Fruit fly (Drosophila melanogaster) whole organism, embryonic: ENCODE data around the gene Veneno.
A peak's percentile ranks its signal among the peaks of the same experiment; 100 is the strongest.

ENCODE experiments used
- Bdp1 ChIP-seq: fragments of 200-800 bp; sonication (Bioruptor generic); optimal IDR thresholded peaks from 3 replicates; lab custom pipeline; 2016; ENCODE audit warnings: missing biosample characterization, missing genetic modification characterization
- CG10147 ChIP-seq: fragments of 200-800 bp; sonication (Bioruptor generic); optimal IDR thresholded peaks from 2 replicates; lab custom pipeline; 2019; ENCODE audit warnings: missing biosample characterization, mild to moderate bottlenecking, missing genetic modification characterization, moderate library complexity
- CG10209 ChIP-seq: fragments of 200-800 bp; sonication (Bioruptor generic); optimal IDR thresholded peaks from 3 replicates; lab custom pipeline; 2017; ENCODE audit warnings: missing biosample characterization, mild to moderate bottlenecking, missing genetic modification characterization, missing genetic modification reagents
- CG1024 ChIP-seq: fragments of 200-800 bp; sonication (Bioruptor generic); IDR thresholded peaks from 2 replicates; pipeline ENCODE4 v1.3.6; 2022; ENCODE audit warnings: missing biosample characterization, missing genetic modification characterization
- CG11456 ChIP-seq: fragments of 200-800 bp; sonication (Bioruptor generic); IDR thresholded peaks from 3 replicates; pipeline ENCODE4 v1.3.6; 2022; ENCODE audit warnings: missing biosample characterization, missing genetic modification characterization
- CG12744 ChIP-seq: fragments of 200-800 bp; sonication (Bioruptor generic); optimal IDR thresholded peaks from 2 replicates; lab custom pipeline; 2016; ENCODE audit warnings: missing biosample characterization, missing genetic modification characterization
- CG14050 ChIP-seq: fragments of 200-800 bp; sonication (Bioruptor generic); IDR thresholded peaks from 3 replicates; pipeline ENCODE4 v1.3.6; 2022; ENCODE audit warnings: missing biosample characterization, missing genetic modification characterization
- CG14860 ChIP-seq: fragments of 200-800 bp; sonication (Bioruptor generic); IDR thresholded peaks from 3 replicates; pipeline ENCODE4 v1.3.6; 2022; ENCODE audit warnings: missing biosample characterization, missing genetic modification characterization; ENCODE audit not compliant: partially characterized antibody
- CG1529 ChIP-seq: fragments of 200-800 bp; sonication (Bioruptor generic); optimal IDR thresholded peaks from 3 replicates; lab custom pipeline; 2018; ENCODE audit warnings: missing biosample characterization, missing genetic modification characterization
- CG15514 ChIP-seq: fragments of 200-800 bp; sonication (Bioruptor generic); optimal IDR thresholded peaks from 3 replicates; lab custom pipeline; 2017; ENCODE audit warnings: missing biosample characterization, missing genetic modification characterization, mild to moderate bottlenecking, moderate library complexity, missing genetic modification reagents
- CG16815 ChIP-seq: fragments of 200-800 bp; sonication (Bioruptor generic); optimal IDR thresholded peaks from 3 replicates; lab custom pipeline; 2017; ENCODE audit warnings: missing biosample characterization, mild to moderate bottlenecking, missing genetic modification characterization
- CG16863 ChIP-seq: fragments of 200-800 bp; sonication (Bioruptor generic); optimal IDR thresholded peaks from 3 replicates; lab custom pipeline; 2016; ENCODE audit warnings: missing biosample characterization, missing genetic modification characterization
- CG17385 ChIP-seq: fragments of 200-800 bp; sonication (Bioruptor generic); optimal IDR thresholded peaks from 3 replicates; lab custom pipeline; 2018; ENCODE audit warnings: missing biosample characterization, mild to moderate bottlenecking, missing genetic modification characterization
- CG17912 ChIP-seq: fragments of 200-800 bp; sonication (Bioruptor generic); optimal IDR thresholded peaks from 2 replicates; lab custom pipeline; 2018; ENCODE audit warnings: missing biosample characterization, mild to moderate bottlenecking, missing genetic modification characterization
- CG2875 ChIP-seq: fragments of 200-800 bp; sonication (Bioruptor generic); optimal IDR thresholded peaks from 2 replicates; lab custom pipeline; 2017; ENCODE audit warnings: missing biosample characterization, mild to moderate bottlenecking, missing genetic modification characterization, missing genetic modification reagents
- CG3065 ChIP-seq: fragments of 200-800 bp; sonication (Bioruptor generic); optimal IDR thresholded peaks from 2 replicates; lab custom pipeline; 2016; ENCODE audit warnings: missing biosample characterization, missing genetic modification characterization
- CG31441 ChIP-seq: fragments of 200-800 bp; sonication (Bioruptor generic); IDR thresholded peaks from 2 replicates; pipeline ENCODE4 v1.3.6; 2022; ENCODE audit warnings: missing biosample characterization, missing genetic modification characterization
- CG3838 ChIP-seq: fragments of 200-800 bp; sonication (Bioruptor generic); optimal IDR thresholded peaks from 3 replicates; lab custom pipeline; 2016; ENCODE audit warnings: missing biosample characterization, missing genetic modification characterization
- CG43689 ChIP-seq: fragments of 200-800 bp; sonication (Bioruptor generic); IDR thresholded peaks from 2 replicates; pipeline ENCODE4 v1.3.6; 2022; ENCODE audit warnings: missing biosample characterization, missing genetic modification characterization
- CG6689 ChIP-seq: fragments of 200-800 bp; sonication (Bioruptor generic); IDR thresholded peaks from 2 replicates; pipeline ENCODE4 v1.3.6; 2022; ENCODE audit warnings: missing biosample characterization, missing genetic modification characterization
- CG7357 ChIP-seq: fragments of 200-800 bp; sonication (Bioruptor generic); IDR thresholded peaks from 3 replicates; pipeline ENCODE4 v1.3.6; 2022; ENCODE audit warnings: missing biosample characterization, missing genetic modification characterization
- CG7928 ChIP-seq: fragments of 200-800 bp; sonication (Bioruptor generic); optimal IDR thresholded peaks from 2 replicates; lab custom pipeline; 2017; ENCODE audit warnings: missing biosample characterization, mild to moderate bottlenecking, missing genetic modification characterization
- CG8478 ChIP-seq: fragments of >200 bp; optimal IDR thresholded peaks from 2 replicates; lab custom pipeline; 2018
- CG9876 ChIP-seq: fragments of 200-800 bp; sonication (Bioruptor generic); optimal IDR thresholded peaks from 2 replicates; lab custom pipeline; 2016; ENCODE audit warnings: missing biosample characterization, missing genetic modification characterization
- Chrac-16 ChIP-seq: fragments of 200-800 bp; sonication (Bioruptor generic); optimal IDR thresholded peaks from 3 replicates; lab custom pipeline; 2016; ENCODE audit warnings: missing biosample characterization, missing genetic modification characterization
- Doc3 ChIP-seq: fragments of 200-800 bp; sonication (Bioruptor generic); IDR thresholded peaks from 3 replicates; pipeline ENCODE4 v1.3.6; 2022; ENCODE audit warnings: missing biosample characterization, missing genetic modification characterization; ENCODE audit not compliant: partially characterized antibody
- Elba2 ChIP-seq: fragments of 200-800 bp; sonication (Bioruptor generic); optimal IDR thresholded peaks from 3 replicates; lab custom pipeline; 2016; ENCODE audit warnings: missing biosample characterization, missing genetic modification characterization
- Ets65A ChIP-seq: fragments of 200-800 bp; sonication (Bioruptor generic); peaks from one replicate; lab custom pipeline; 2016; ENCODE audit warnings: missing biosample characterization, missing genetic modification characterization
- NK7.1 ChIP-seq: fragments of 200-800 bp; sonication (Bioruptor generic); optimal IDR thresholded peaks from 3 replicates; lab custom pipeline; 2016; ENCODE audit warnings: missing biosample characterization, missing genetic modification characterization
- PHDP ChIP-seq: fragments of 200-800 bp; sonication (Bioruptor generic); optimal IDR thresholded peaks from 3 replicates; lab custom pipeline; 2018; ENCODE audit warnings: missing biosample characterization, mild to moderate bottlenecking, missing genetic modification characterization, moderate library complexity
- Tbp ChIP-seq: fragments of >200 bp; optimal IDR thresholded peaks from 2 replicates; lab custom pipeline; 2018; ENCODE audit warnings: missing biosample characterization, missing genetic modification characterization
- bsh ChIP-seq, 2 experiments: fragments of 200-800 bp; sonication (Bioruptor generic); optimal IDR thresholded peaks; 2 replicates each; lab custom pipeline; 2017 to 2018; ENCODE audit warnings: mild to moderate bottlenecking in 2 of 2, missing biosample characterization in 2 of 2, missing genetic modification characterization in 2 of 2, moderate library complexity in 1 of 2
- btn ChIP-seq: fragments of 200-800 bp; sonication (Bioruptor generic); optimal IDR thresholded peaks from 2 replicates; lab custom pipeline; 2016; ENCODE audit warnings: missing biosample characterization, missing genetic modification characterization
- ci ChIP-seq: fragments of 200-800 bp; sonication (Bioruptor generic); IDR thresholded peaks from 3 replicates; pipeline ENCODE4 v1.3.6; 2022; ENCODE audit warnings: missing biosample characterization, missing genetic modification characterization
- eve ChIP-seq, 2 experiments: fragments of >200 bp; optimal IDR thresholded peaks; 2 replicates each; lab custom pipeline; 2017; ENCODE audit warnings: missing biosample characterization in 2 of 2, missing genetic modification characterization in 2 of 2
- ewg ChIP-seq: fragments of 200-800 bp; sonication (Bioruptor generic); optimal IDR thresholded peaks from 3 replicates; lab custom pipeline; 2017; ENCODE audit warnings: mild to moderate bottlenecking, missing biosample characterization, missing genetic modification reagents, missing genetic modification characterization
- fd3F ChIP-seq: fragments of 200-800 bp; sonication (Bioruptor generic); optimal IDR thresholded peaks from 2 replicates; lab custom pipeline; 2018; ENCODE audit warnings: missing biosample characterization, mild to moderate bottlenecking, missing genetic modification characterization, moderate library complexity
- hb ChIP-seq: fragments of 200-800 bp; sonication (Bioruptor generic); IDR thresholded peaks from 3 replicates; pipeline ENCODE4 v1.3.6; 2022; ENCODE audit warnings: missing biosample characterization, missing genetic modification characterization; ENCODE audit not compliant: partially characterized antibody
- hth ChIP-seq: fragments of >200 bp; optimal IDR thresholded peaks from 2 replicates; lab custom pipeline; 2017; ENCODE audit warnings: inconsistent platforms
- ind ChIP-seq: fragments of 200-800 bp; sonication (Bioruptor generic); optimal IDR thresholded peaks from 3 replicates; lab custom pipeline; 2016; ENCODE audit warnings: missing biosample characterization, missing genetic modification characterization
- klu ChIP-seq: fragments of 200-800 bp; sonication (Bioruptor generic); IDR thresholded peaks from 2 replicates; pipeline ENCODE4 v1.3.6; 2022; ENCODE audit warnings: missing biosample characterization, missing genetic modification characterization
- luna ChIP-seq: fragments of 200-800 bp; sonication (Bioruptor generic); optimal IDR thresholded peaks from 2 replicates; lab custom pipeline; 2016; ENCODE audit warnings: missing biosample characterization, missing genetic modification characterization
- oc ChIP-seq: fragments of 200-800 bp; sonication (Bioruptor generic); optimal IDR thresholded peaks from 2 replicates; lab custom pipeline; 2018; ENCODE audit warnings: missing biosample characterization, mild to moderate bottlenecking, missing genetic modification characterization, moderate library complexity
- prd ChIP-seq, 3 experiments: fragments of >200 bp in 2 of 3; fragments of 200-800 bp in 1 of 3; sonication (Bioruptor generic) in 1 of 3; optimal IDR thresholded peaks in 2 of 3; IDR thresholded peaks in 1 of 3; 2 replicates in 2 of 3; 3 replicates in 1 of 3; pipeline versions ENCODE4 v1.3.6 to Lab custom; 2017 to 2022; ENCODE audit warnings: missing biosample characterization in 1 of 3, missing genetic modification characterization in 1 of 3
- scrt ChIP-seq: fragments of 200-800 bp; sonication (Bioruptor generic); optimal IDR thresholded peaks from 2 replicates; lab custom pipeline; 2018; ENCODE audit warnings: missing biosample characterization, mild to moderate bottlenecking, missing genetic modification characterization, moderate library complexity
- sqz ChIP-seq: fragments of 200-800 bp; sonication (Bioruptor generic); optimal IDR thresholded peaks from 3 replicates; lab custom pipeline; 2018; ENCODE audit warnings: missing biosample characterization, mild to moderate bottlenecking, missing genetic modification characterization
- tgo ChIP-seq: fragments of 200-800 bp; sonication (Bioruptor generic); IDR thresholded peaks from 3 replicates; pipeline ENCODE4 v1.3.6; 2022; ENCODE audit warnings: missing biosample characterization, missing genetic modification characterization
- trem ChIP-seq: fragments of 200-800 bp; optimal IDR thresholded peaks from 3 replicates; lab custom pipeline; 2019; ENCODE audit warnings: missing biosample characterization, mild to moderate bottlenecking, missing genetic modification characterization, moderate library complexity
- unpg ChIP-seq: fragments of 200-800 bp; sonication (Bioruptor generic); optimal IDR thresholded peaks from 3 replicates; lab custom pipeline; 2018; ENCODE audit warnings: missing biosample characterization, mild to moderate bottlenecking, missing genetic modification characterization, moderate library complexity
- vnd ChIP-seq: fragments of 200-800 bp; sonication (Bioruptor generic); IDR thresholded peaks from 3 replicates; pipeline ENCODE4 v1.3.6; 2022; ENCODE audit warnings: missing biosample characterization, missing genetic modification characterization; ENCODE audit not compliant: partially characterized antibody
- wor ChIP-seq: fragments of 200-800 bp; sonication (Bioruptor generic); IDR thresholded peaks from 2 replicates; pipeline ENCODE4 v1.3.6; 2022; ENCODE audit warnings: missing biosample characterization, missing genetic modification characterization

Gene Veneno

dm6 chr3R:8355579-8355978 is 6.8 kb downstream of the Veneno start (continued):
- TF ChIP-seq CG10209 (GFP tag; lab: Kevin White, UChicago) (peak; percentile 94), PHDP (tag; lab: Kevin White, UChicago) (peak; percentile 97), CG17385 (GFP tag; lab: Kevin White, UChicago) (peak; percentile 92), sqz (peak; percentile 88), Tbp (GFP tag; lab: Kevin White, UChicago) (no peak), CG14860 (GFP tag; lab: Robert Waterston, UW) (no peak), CG11456 (peak; percentile 95), btn (GFP tag; lab: Kevin White, UChicago) (peak; percentile 74), Chrac-16 (GFP tag; lab: Kevin White, UChicago) (peak; percentile 95), CG43689 (peak; percentile 76), CG7928 (GFP tag; lab: Kevin White, UChicago) (peak; percentile 79), ind (GFP tag; lab: Kevin White, UChicago) (peak; percentile 95), vnd (GFP tag; lab: Robert Waterston, UW) (no peak), CG15514 (GFP tag; lab: Kevin White, UChicago) (peak; percentile 92), CG2875 (GFP tag; lab: Kevin White, UChicago) (peak; percentile 87), unpg (peak; percentile 97), CG6689 (GFP tag; lab: Robert Waterston, UW) (peak; percentile 94), trem (tag; lab: Kevin White, UChicago) (peak; percentile 83), klu (GFP tag; lab: Robert Waterston, UW) (peak; percentile 92), CG31441 (GFP tag; lab: Robert Waterston, UW) (peak; percentile 76), wor (peak; percentile 81), tgo (GFP tag; lab: Robert Waterston, UW) (peak; percentile 95), CG7357 (GFP tag; lab: Robert Waterston, UW) (peak; percentile 78; the same call in 2 of the 3 replicates), CG12744 (GFP tag; lab: Kevin White, UChicago) (peak; percentile 94), eve (GFP tag; optimal IDR thresholded peaks at IDR 0.05; lab: Kevin White, UChicago) (no peak), luna (GFP tag; lab: Kevin White, UChicago) (peak; percentile 95), bsh (GFP tag; optimal IDR thresholded peaks at IDR 0.05; lab: Kevin White, UChicago) (peak; percentile 43 to 93), CG9876 (GFP tag; lab: Kevin White, UChicago) (peak; percentile 91), CG17912 (GFP tag; lab: Kevin White, UChicago) (no peak), Doc3 (no peak), CG1529 (GFP tag; lab: Kevin White, UChicago) (peak; percentile 77), CG1024 (GFP tag; lab: Robert Waterston, UW) (peak; percentile 73), CG3065 (peak; percentile 75), fd3F (GFP tag; lab: Kevin White, UChicago) (peak; percentile 93), ci (GFP tag; lab: Robert Waterston, UW) (peak; percentile 96), scrt (peak; percentile 94), hth (no peak), ewg (peak; percentile 87), Ets65A (GFP tag; lab: Kevin White, UChicago) (peak; percentile 100), hb (GFP tag; lab: Robert Waterston, UW) (no peak), CG3838 (GFP tag; lab: Kevin White, UChicago) (peak; percentile 84), CG16863 (GFP tag; lab: Kevin White, UChicago) (peak; percentile 90), Bdp1 (peak; percentile 90), prd (optimal IDR thresholded peaks at IDR 0.05; lab: Kevin White, UChicago) (no peak), prd (GFP tag; IDR thresholded peaks at IDR 0.05; lab: Robert Waterston, UW) (peak; percentile 94), CG10147 (GFP tag; lab: Kevin White, UChicago) (peak; percentile 97), Elba2 (GFP tag; lab: Kevin White, UChicago) (no peak), NK7.1 (GFP tag; lab: Kevin White, UChicago) (peak; percentile 97), CG14050 (GFP tag; lab: Robert Waterston, UW) (peak; percentile 91), CG16815 (peak; percentile 79), CG8478 (lab: Kevin White, UChicago) (no peak), oc (tag; lab: Kevin White, UChicago) (peak; percentile 93)
